Worm (Caenorhabditis elegans): ENCODE results near the gene rocf-1.

- TF ChIP-seq nhr-237 (tag; optimal IDR thresholded peaks at IDR 0.05) (no peak), fos-1 (tag; optimal IDR thresholded peaks at IDR 0.05) (no peak), lin-15B (tag; optimal IDR thresholded peaks at IDR 0.05) (no peak), T20F7.1 (GFP tag; optimal IDR thresholded peaks at IDR 0.05) (no peak), egl-27 (tag; optimal IDR thresholded peaks at IDR 0.05) (no peak), hlh-30 (tag; optimal IDR thresholded peaks at IDR 0.05; ENCODE audit: insufficient read depth) (no peak), nhr-76 (tag; optimal IDR thresholded peaks at IDR 0.05) (no peak), unc-62 (GFP tag; optimal IDR thresholded peaks at IDR 0.05 in 1 of 2) (peak in 1 of 2 experiments; percentile 76), unc-62 (tag; optimal IDR thresholded peaks at IDR 0.05) (no peak), nhr-48 (tag; optimal IDR thresholded peaks at IDR 0.05) (no peak), dmd-9 (GFP tag; IDR thresholded peaks at IDR 0.05) (no peak)
Measured at ce11 chrV:15503603-15504002, 39.3 kb upstream of the rocf-1 start.
